Worm (Caenorhabditis elegans) whole organism, L2 larva: ENCODE results near the gene C47A10.16.
A peak's percentile ranks its signal among the peaks of the same experiment; 100 is the strongest.

Experiments
- egl-27 ChIP-seq: sonication (generic microtip); optimal IDR thresholded peaks from 3 replicates; lab custom pipeline; 2017; ENCODE audit warnings: missing biosample characterization, missing genetic modification reagents, missing genetic modification characterization
- gmeb-1 ChIP-seq: fragments of 150-350 bp; optimal IDR thresholded peaks from 2 replicates; lab custom pipeline; 2014; ENCODE audit warnings: missing biosample characterization, missing genetic modification characterization
- mdl-1 ChIP-seq, 2 experiments: fragments of 150-350 bp in 1 of 2; sonication (generic microtip) in 1 of 2; optimal IDR thresholded peaks; 2 replicates each; lab custom pipeline; 2017; ENCODE audit warnings: missing biosample characterization in 2 of 2, missing genetic modification characterization in 2 of 2
- nhr-77 ChIP-seq: fragments of 150-350 bp; optimal IDR thresholded peaks from 2 replicates; lab custom pipeline; 2014; ENCODE audit warnings: missing biosample characterization, missing genetic modification characterization
- sma-9 ChIP-seq, 2 experiments: fragments of 150-350 bp in 1 of 2; sonication (generic microtip) in 1 of 2; optimal IDR thresholded peaks; 2 replicates each; lab custom pipeline; 2014 to 2016; ENCODE audit warnings: missing genetic modification characterization in 2 of 2, mild to moderate bottlenecking in 1 of 2, missing biosample characterization in 1 of 2, missing compliant biosample characterization in 1 of 2, missing genetic modification reagents in 1 of 2, moderate library complexity in 1 of 2
- snpc-4 ChIP-seq: fragments of 150-350 bp; optimal IDR thresholded peaks from 2 replicates; lab custom pipeline; 2014; ENCODE audit warnings: missing biosample characterization, missing genetic modification characterization
- unc-55 ChIP-seq: fragments of 150-350 bp; sonication (generic microtip); optimal IDR thresholded peaks from 3 replicates; lab custom pipeline; 2014; ENCODE audit warnings: missing biosample characterization, missing genetic modification reagents, missing genetic modification characterization
- ztf-4 ChIP-seq: fragments of 150-350 bp; optimal IDR thresholded peaks from 2 replicates; lab custom pipeline; 2014; ENCODE audit warnings: missing biosample characterization, missing genetic modification characterization

DNA sequence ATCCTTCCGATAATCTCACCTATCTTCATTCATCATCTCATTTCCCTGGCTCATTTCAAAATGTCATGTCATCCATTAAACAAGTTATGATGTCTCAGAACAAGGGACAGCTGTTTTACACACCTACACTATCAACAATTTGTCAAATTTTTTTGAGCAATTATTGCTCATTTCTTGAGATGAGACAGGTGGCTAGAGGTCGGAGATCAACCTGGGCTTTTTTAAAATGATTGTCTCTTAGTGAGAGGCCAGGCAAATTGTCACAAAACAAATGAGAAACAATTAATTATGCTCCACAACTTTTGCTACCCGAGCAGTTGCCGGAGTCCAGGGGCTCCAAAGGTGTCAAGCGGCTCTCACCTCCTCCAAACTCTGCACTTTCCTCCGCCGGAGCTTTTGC lies 36.2 kb downstream of the C47A10.16 start:
- no peak for TF ChIP-seq egl-27 (tag; lab: Kevin White, UChicago)
- no peak for TF ChIP-seq snpc-4 (tag; lab: Kevin White, UChicago)
- no peak for TF ChIP-seq mdl-1 (tag; optimal IDR thresholded peaks at IDR 0.05; lab: Kevin White, UChicago)
- no peak for TF ChIP-seq nhr-77 (tag; lab: Kevin White, UChicago)
- TF ChIP-seq gmeb-1, result no peak
- peak; percentile 23 for TF ChIP-seq sma-9 (GFP tag; optimal IDR thresholded peaks at IDR 0.05; lab: Kevin White, UChicago)
- TF ChIP-seq sma-9 (tag; optimal IDR thresholded peaks at IDR 0.05; lab: Kevin White, UChicago), result no peak
- no peak for TF ChIP-seq unc-55 (GFP tag; lab: Kevin White, UChicago)
- no peak for TF ChIP-seq ztf-4 (tag; lab: Kevin White, UChicago)
